Worm (Caenorhabditis elegans) whole organism, L4 larva: ENCODE results near the gene lips-15.
"Not testable (repeated sequence)": the region's sequence is repeated elsewhere in the genome, so short reads cannot be mapped to it uniquely, and the experiment has no call there.

Experiments used
- F49E8.2 ChIP-seq: sonication (generic microtip); optimal IDR thresholded peaks from 2 replicates; lab custom pipeline; 2016; ENCODE audit warnings: missing compliant biosample characterization, mild to moderate bottlenecking, missing genetic modification characterization, borderline replicate concordance
- Y105C5A.15 ChIP-seq: fragments of 200-800 bp; sonication (Bioruptor generic); IDR thresholded peaks from 2 replicates; pipeline ENCODE4 v1.3.6; 2022; ENCODE audit warnings: missing genetic modification characterization, missing compliant biosample characterization
- ZK546.5 ChIP-seq, 2 experiments: sonication (generic microtip); optimal IDR thresholded peaks; 2 replicates each; lab custom pipeline; 2017; ENCODE audit warnings: missing biosample characterization in 2 of 2, missing genetic modification characterization in 2 of 2
- aha-1 ChIP-seq: fragments of 150-350 bp; peaks from one replicate; lab custom pipeline; 2014; ENCODE audit warnings: missing biosample characterization, missing genetic modification characterization
- ama-1 ChIP-seq: fragments of 150-350 bp; optimal IDR thresholded peaks from 2 replicates; lab custom pipeline; 2014; ENCODE audit warnings: inconsistent platforms, mixed read lengths
- dve-1 ChIP-seq: sonication (generic microtip); optimal IDR thresholded peaks from 2 replicates; lab custom pipeline; 2017; ENCODE audit warnings: antibody characterized with exemption, mild to moderate bottlenecking, missing genetic modification characterization, missing compliant biosample characterization; ENCODE audit not compliant: insufficient read depth
- lin-29 ChIP-seq: fragments of 200-800 bp; sonication (Bioruptor generic); IDR thresholded peaks from 2 replicates; pipeline ENCODE4 v1.3.6; 2022; ENCODE audit warnings: missing genetic modification reagents, missing genetic modification characterization, missing compliant biosample characterization
- mep-1 ChIP-seq: fragments of 150-350 bp; sonication (generic microtip); optimal IDR thresholded peaks from 3 replicates; lab custom pipeline; 2014; ENCODE audit warnings: missing biosample characterization, missing genetic modification characterization
- nhr-28 ChIP-seq: fragments of 150-350 bp; optimal IDR thresholded peaks from 2 replicates; lab custom pipeline; 2014; ENCODE audit warnings: missing biosample characterization, missing genetic modification characterization
- nhr-76 ChIP-seq: fragments of 150-350 bp; optimal IDR thresholded peaks from 2 replicates; lab custom pipeline; 2014; ENCODE audit warnings: missing biosample characterization, missing genetic modification characterization
- sdz-12 ChIP-seq: fragments of 200-800 bp; sonication (Bioruptor generic); optimal IDR thresholded peaks from 2 replicates; lab custom pipeline; 2018; ENCODE audit warnings: mild to moderate bottlenecking, missing genetic modification characterization, missing compliant biosample characterization
- skn-1 ChIP-seq: fragments of 150-350 bp; optimal IDR thresholded peaks from 2 replicates; lab custom pipeline; 2014; ENCODE audit warnings: missing biosample characterization, missing genetic modification characterization
- snpc-4 ChIP-seq: fragments of 150-350 bp; optimal IDR thresholded peaks from 2 replicates; lab custom pipeline; 2014; ENCODE audit warnings: missing biosample characterization, missing genetic modification characterization
- zag-1 ChIP-seq: fragments of 150-350 bp; optimal IDR thresholded peaks from 2 replicates; lab custom pipeline; 2014; ENCODE audit warnings: missing biosample characterization, missing genetic modification characterization

- TF ChIP-seq nhr-76 (tag; lab: Kevin White, UChicago); F49E8.2; nhr-28 (tag; lab: Kevin White, UChicago); dve-1; ama-1 (lab: Kevin White, UChicago); ZK546.5 (tag; optimal IDR thresholded peaks at IDR 0.05; lab: Kevin White, UChicago); mep-1; zag-1; lin-29 (GFP tag; lab: Robert Waterston, UW); aha-1 (tag; lab: Kevin White, UChicago); sdz-12 (GFP tag; lab: Kevin White, UChicago); skn-1; snpc-4 (tag; lab: Kevin White, UChicago); Y105C5A.15: not testable (repeated sequence)
These were observed 47.0 kb downstream of the lips-15 start for ce11 chrII:12651208-12651607.
